Worm (Caenorhabditis elegans) whole organism, midembryonic: ENCODE data around the gene srd-20.
A peak's percentile ranks its signal among the peaks of the same experiment; 100 is the strongest.

Experiments
- T22C8.4 ChIP-seq: fragments of 200-800 bp; sonication (Bioruptor generic); IDR thresholded peaks from 2 replicates; pipeline ENCODE4 v1.3.6; 2022; ENCODE audit warnings: missing genetic modification characterization, missing compliant biosample characterization
- cog-1 ChIP-seq: sonication (generic microtip); optimal IDR thresholded peaks from 2 replicates; lab custom pipeline; 2016; ENCODE audit warnings: missing genetic modification characterization, missing compliant biosample characterization
- flt-1 ChIP-seq: fragments of 200-800 bp; sonication (Bioruptor generic); IDR thresholded peaks from 2 replicates; pipeline ENCODE4 v1.3.6; 2022; ENCODE audit warnings: missing genetic modification characterization, missing compliant biosample characterization
- klf-2 ChIP-seq: fragments of 200-800 bp; sonication (Bioruptor generic); conservative IDR thresholded peaks from 2 replicates; pipeline ENCODE4 v1.3.6; 2022; ENCODE audit warnings: missing genetic modification reagents, missing genetic modification characterization, missing compliant biosample characterization
- med-1 ChIP-seq: sonication (generic microtip); optimal IDR thresholded peaks from 2 replicates; lab custom pipeline; 2017; ENCODE audit warnings: missing genetic modification characterization, mild to moderate bottlenecking, missing compliant biosample characterization, antibody characterized with exemption, missing genetic modification reagents; ENCODE audit not compliant: insufficient read depth
- ref-1 ChIP-seq: fragments of 200-800 bp; sonication (Bioruptor generic); conservative IDR thresholded peaks from 2 replicates; pipeline ENCODE4 v1.3.6; 2022; ENCODE audit warnings: missing genetic modification reagents, missing genetic modification characterization, missing compliant biosample characterization
- tab-1 ChIP-seq: fragments of 200-800 bp; sonication (Bioruptor generic); IDR thresholded peaks from 2 replicates; pipeline ENCODE4 v1.3.6; 2022; ENCODE audit warnings: missing genetic modification characterization, missing compliant biosample characterization
- ztf-23 ChIP-seq: fragments of 200-800 bp; sonication (Bioruptor generic); IDR thresholded peaks from 2 replicates; pipeline ENCODE4 v1.3.6; 2022; ENCODE audit warnings: missing genetic modification reagents, missing genetic modification characterization, missing compliant biosample characterization
- ztf-29 ChIP-seq: fragments of 200-800 bp; sonication (Bioruptor generic); IDR thresholded peaks from 2 replicates; pipeline ENCODE4 v1.3.6; 2022; ENCODE audit warnings: missing genetic modification reagents, missing genetic modification characterization, missing compliant biosample characterization

srd-20 gene

ce11 chrV:6096559-6097155 lies 41.3 kb downstream of the srd-20 start, which contains the start of gene smut-1:
smut-1 (plus strand) TSS chrV:6097105.
- TF ChIP-seq ref-1 (no peak), ztf-29 (GFP tag; lab: Robert Waterston, UW) (no peak), tab-1 (GFP tag; lab: Robert Waterston, UW) (no peak), ztf-23 (GFP tag; lab: Robert Waterston, UW) (no peak), med-1 (GFP tag; lab: Kevin White, UChicago) (no peak), T22C8.4 (GFP tag; lab: Robert Waterston, UW) (no peak), flt-1 (no peak), klf-2 (GFP tag; lab: Robert Waterston, UW) (no peak), cog-1 (tag; lab: Kevin White, UChicago) (no peak)

- TF ChIP-seq cog-1 (tag; lab: Kevin White, UChicago) = no peak
- no peak for TF ChIP-seq tab-1 (GFP tag; lab: Robert Waterston, UW)
- TF ChIP-seq ref-1 = no peak
- TF ChIP-seq T22C8.4 (GFP tag; lab: Robert Waterston, UW) = no peak
- TF ChIP-seq ztf-23 (GFP tag; lab: Robert Waterston, UW) = no peak
- 0 out of 2 replicates have a peak, but pooled peaks have one; percentile 27 for TF ChIP-seq flt-1
- TF ChIP-seq ztf-29 (GFP tag; lab: Robert Waterston, UW) = no peak
- TF ChIP-seq med-1 (GFP tag; lab: Kevin White, UChicago) = peak; percentile 4
- TF ChIP-seq klf-2 (GFP tag; lab: Robert Waterston, UW) = no peak
Measured at ce11 chrV:6098755-6099155, 43.4 kb downstream of the srd-20 start.

- TF ChIP-seq tab-1 (GFP tag; lab: Robert Waterston, UW) = 0 out of 2 replicates have a peak, but pooled peaks have one; percentile 5
- TF ChIP-seq T22C8.4 (GFP tag; lab: Robert Waterston, UW) = no peak
- TF ChIP-seq med-1 (GFP tag; lab: Kevin White, UChicago) = no peak
- TF ChIP-seq cog-1 (tag; lab: Kevin White, UChicago) = no peak
- no peak for TF ChIP-seq ztf-29 (GFP tag; lab: Robert Waterston, UW)
Measured at ce11 chrV:6099634-6100033, 44.2 kb downstream of the srd-20 start.

- TF ChIP-seq cog-1 (tag; lab: Kevin White, UChicago) = peak; percentile 79
- TF ChIP-seq tab-1 (GFP tag; lab: Robert Waterston, UW) = no peak
- peak; percentile 61 for TF ChIP-seq flt-1
Measured at ce11 chrV:6100492-6101004, 45.2 kb downstream of the srd-20 start, which contains the start of gene crt-1. crt-1 (minus strand) TSS chrV:6100542.

- TF ChIP-seq ztf-23 (GFP tag; lab: Robert Waterston, UW) (no peak), klf-2 (GFP tag; lab: Robert Waterston, UW) (no peak), tab-1 (GFP tag; lab: Robert Waterston, UW) (no peak), flt-1 (no peak), cog-1 (tag; lab: Kevin White, UChicago) (no peak), ztf-29 (GFP tag; lab: Robert Waterston, UW) (no peak), T22C8.4 (GFP tag; lab: Robert Waterston, UW) (no peak), ref-1 (no peak), med-1 (GFP tag; lab: Kevin White, UChicago) (no peak)
Measured at ce11 chrV:6101243-6101898, 46.0 kb downstream of the srd-20 start.

- no peak for TF ChIP-seq ztf-29 (GFP tag; lab: Robert Waterston, UW)
- TF ChIP-seq cog-1 (tag; lab: Kevin White, UChicago) = no peak
- TF ChIP-seq klf-2 (GFP tag; lab: Robert Waterston, UW) = no peak
Measured at ce11 chrV:6103429-6103828, 48.0 kb downstream of the srd-20 start, which contains the start of gene Y38A10A.11. Y38A10A.11 (minus strand) TSS chrV:6103529.

- TF ChIP-seq cog-1 (tag; lab: Kevin White, UChicago) (no peak), tab-1 (GFP tag; lab: Robert Waterston, UW) (no peak), ztf-29 (GFP tag; lab: Robert Waterston, UW) (no peak), med-1 (GFP tag; lab: Kevin White, UChicago) (no peak), ref-1 (no peak), klf-2 (GFP tag; lab: Robert Waterston, UW) (no peak), flt-1 (no peak), ztf-23 (GFP tag; lab: Robert Waterston, UW) (no peak), T22C8.4 (GFP tag; lab: Robert Waterston, UW) (no peak)
Measured at ce11 chrV:6105374-6105773, 50.0 kb downstream of the srd-20 start, which contains the start of gene atf-8. atf-8 (plus strand) TSS chrV:6105607.
